Worm (Caenorhabditis elegans): Measurements from ENCODE around the gene dhs-22.

DNA sequence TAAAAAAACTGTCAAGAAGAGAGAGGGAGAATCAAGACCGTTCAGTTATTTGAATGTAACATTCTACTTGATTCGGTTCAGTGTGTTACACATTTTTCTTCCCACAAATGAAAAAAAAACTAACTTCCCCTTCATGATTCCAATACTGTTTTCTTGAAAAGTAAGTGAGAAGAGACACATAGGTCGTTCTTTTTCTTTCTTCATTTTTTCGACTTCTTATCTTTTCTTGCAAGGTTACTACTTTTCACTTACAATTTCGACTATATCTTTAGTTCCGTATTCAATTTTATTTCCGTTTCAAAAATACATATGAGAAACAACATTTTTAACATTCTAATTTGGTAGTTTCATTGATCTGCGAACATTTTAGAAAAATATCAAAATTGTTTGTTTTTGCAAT, 18.0 kb upstream of the dhs-22 start:
- TF ChIP-seq mdl-1 (tag; optimal IDR thresholded peaks at IDR 0.05) (no peak), dpl-1 (GFP tag; optimal IDR thresholded peaks at IDR 0.05) (no peak), ces-1 (GFP tag; optimal IDR thresholded peaks at IDR 0.05) (no peak), sox-4 (tag; optimal IDR thresholded peaks at IDR 0.05) (no peak), tbx-2 (tag; optimal IDR thresholded peaks at IDR 0.05) (no peak), sptf-1 (tag; optimal IDR thresholded peaks at IDR 0.05) (no peak), lin-39 (tag; optimal IDR thresholded peaks at IDR 0.05) (no peak), nhr-237 (tag; optimal IDR thresholded peaks at IDR 0.05) (no peak)
